Worm (Caenorhabditis elegans) whole organism, mixed stage, embryonic: ENCODE measurements around the gene tctn-1.

ENCODE experiments used
- elt-1 ChIP-seq: sonication (generic microtip); optimal IDR thresholded peaks from 2 replicates; lab custom pipeline; 2017; ENCODE audit warnings: missing genetic modification characterization, mild to moderate bottlenecking, missing compliant biosample characterization, antibody characterized with exemption, moderate library complexity, borderline replicate concordance; ENCODE audit not compliant: insufficient read depth
- pha-4 ChIP-seq: fragments of 150-350 bp; optimal IDR thresholded peaks from 2 replicates; lab custom pipeline; 2018; ENCODE audit warnings: missing biosample characterization, missing genetic modification reagents, missing genetic modification characterization

- TF ChIP-seq pha-4 (tag; lab: Kevin White, UChicago) (no peak), elt-1 (tag; lab: Kevin White, UChicago) (no peak)
These were observed 28.4 kb upstream of the tctn-1 start, which contains the start of gene R11E3.19 for ce11 chrIV:4776001-4776400.
